Worm (Caenorhabditis elegans) whole organism, young adult: ENCODE results near the gene sre-7.

Source experiments
- F23B12.7 ChIP-seq: sonication (generic microtip); optimal IDR thresholded peaks from 2 replicates; lab custom pipeline; 2017; ENCODE audit warnings: missing genetic modification characterization, mild to moderate bottlenecking, missing compliant biosample characterization, antibody characterized with exemption, moderate library complexity; ENCODE audit not compliant: insufficient read depth
- F33H1.4 ChIP-seq: fragments of 200-800 bp; sonication (Bioruptor generic); IDR thresholded peaks from 2 replicates; pipeline ENCODE4 v1.3.6; 2022; ENCODE audit warnings: missing genetic modification reagents, missing genetic modification characterization, missing compliant biosample characterization
- F39B2.1 ChIP-seq: fragments of 200-800 bp; sonication (Bioruptor generic); IDR thresholded peaks from 2 replicates; pipeline ENCODE4 v1.3.6; 2022; ENCODE audit warnings: missing genetic modification reagents, missing genetic modification characterization, missing compliant biosample characterization
- F52B5.7 ChIP-seq: sonication (generic microtip); optimal IDR thresholded peaks from 2 replicates; lab custom pipeline; 2016; ENCODE audit warnings: mild to moderate bottlenecking, missing genetic modification characterization, missing compliant biosample characterization
- Y53G8AR.9 ChIP-seq: fragments of 200-800 bp; sonication (Bioruptor generic); conservative IDR thresholded peaks from 2 replicates; pipeline ENCODE4 v1.3.6; 2022; ENCODE audit warnings: missing genetic modification reagents, missing genetic modification characterization, missing compliant biosample characterization
- akir-1 ChIP-seq: fragments of 200-800 bp; sonication (Bioruptor generic); optimal IDR thresholded peaks from 2 replicates; lab custom pipeline; 2018; ENCODE audit warnings: mild to moderate bottlenecking, missing genetic modification characterization, moderate library complexity, missing compliant biosample characterization
- aptf-2 ChIP-seq: fragments of 200-800 bp; sonication (Bioruptor generic); conservative IDR thresholded peaks from 2 replicates; pipeline ENCODE4 v1.3.6; 2022; ENCODE audit warnings: missing genetic modification reagents, missing genetic modification characterization, missing compliant biosample characterization
- aptf-3 ChIP-seq: fragments of 200-800 bp; sonication (Bioruptor generic); IDR thresholded peaks from 2 replicates; pipeline ENCODE4 v1.3.6; 2022; ENCODE audit warnings: missing genetic modification characterization, missing compliant biosample characterization
- dox-1 ChIP-seq: fragments of 200-800 bp; sonication (Bioruptor generic); IDR thresholded peaks from 2 replicates; pipeline ENCODE4 v1.3.6; 2022; ENCODE audit warnings: missing genetic modification reagents, missing genetic modification characterization, missing compliant biosample characterization
- dpl-1 ChIP-seq: fragments of 150-350 bp; optimal IDR thresholded peaks from 2 replicates; lab custom pipeline; 2014; ENCODE audit warnings: missing biosample characterization, missing genetic modification reagents, missing genetic modification characterization
- efl-1 ChIP-seq: fragments of 150-350 bp; optimal IDR thresholded peaks from 2 replicates; lab custom pipeline; 2014; ENCODE audit warnings: missing biosample characterization, missing genetic modification reagents, missing genetic modification characterization
- egl-18 ChIP-seq: fragments of 200-800 bp; sonication (Bioruptor generic); IDR thresholded peaks from 2 replicates; pipeline ENCODE4 v1.3.6; 2022; ENCODE audit warnings: missing genetic modification reagents, missing genetic modification characterization, missing compliant biosample characterization
- egl-44 ChIP-seq: fragments of 200-800 bp; sonication (Bioruptor generic); IDR thresholded peaks from 2 replicates; pipeline ENCODE4 v1.3.6; 2022; ENCODE audit warnings: missing genetic modification reagents, missing genetic modification characterization, missing compliant biosample characterization
- hmg-1.2 ChIP-seq: fragments of 200-800 bp; sonication (Bioruptor generic); IDR thresholded peaks from 2 replicates; pipeline ENCODE4 v1.3.6; 2022; ENCODE audit warnings: missing genetic modification reagents, missing genetic modification characterization, missing compliant biosample characterization
- lin-40 ChIP-seq: sonication (generic microtip); optimal IDR thresholded peaks from 2 replicates; lab custom pipeline; 2016; ENCODE audit warnings: missing genetic modification characterization, mild to moderate bottlenecking, missing compliant biosample characterization, missing genotype, missing genetic modification reagents
- madf-6 ChIP-seq: fragments of 200-800 bp; sonication (Bioruptor generic); IDR thresholded peaks from 2 replicates; pipeline ENCODE4 v1.3.6; 2022; ENCODE audit warnings: missing genetic modification reagents, missing genetic modification characterization, missing compliant biosample characterization
- madf-8 ChIP-seq: fragments of 200-800 bp; sonication (Bioruptor generic); conservative IDR thresholded peaks from 2 replicates; pipeline ENCODE4 v1.3.6; 2022; ENCODE audit warnings: missing genetic modification reagents, missing genetic modification characterization, missing compliant biosample characterization
- mcd-1 ChIP-seq: fragments of 200-800 bp; sonication (Bioruptor generic); IDR thresholded peaks from 2 replicates; pipeline ENCODE4 v1.3.6; 2022; ENCODE audit warnings: missing genetic modification reagents, missing genetic modification characterization, missing compliant biosample characterization
- mel-28 ChIP-seq: sonication (generic microtip); optimal IDR thresholded peaks from 2 replicates; lab custom pipeline; 2016; ENCODE audit warnings: borderline replicate concordance, mild to moderate bottlenecking, missing genetic modification characterization, missing compliant biosample characterization
- nhr-80 ChIP-seq: sonication (generic microtip); optimal IDR thresholded peaks from 2 replicates; lab custom pipeline; 2016; ENCODE audit warnings: missing genetic modification characterization, missing compliant biosample characterization
- snpc-1.1 ChIP-seq: sonication (generic microtip); optimal IDR thresholded peaks from 2 replicates; lab custom pipeline; 2017; ENCODE audit warnings: missing genetic modification characterization, mild to moderate bottlenecking, missing compliant biosample characterization, antibody characterized with exemption, moderate library complexity, missing genotype, missing genetic modification reagents; ENCODE audit not compliant: insufficient read depth
- xnd-1 ChIP-seq: sonication (generic microtip); optimal IDR thresholded peaks from 2 replicates; lab custom pipeline; 2016; ENCODE audit warnings: missing genotype, missing genetic modification reagents, missing genetic modification characterization, missing compliant biosample characterization

The sre-7 gene

ce11 chrV:14290636-14291035 is 46.6 kb downstream of the sre-7 start, which contains the start of gene F14D7.18 (continued):
- no peak for TF ChIP-seq lin-40 (tag; lab: Kevin White, UChicago)
- TF ChIP-seq mel-28 (tag; lab: Kevin White, UChicago): no peak
- no peak for TF ChIP-seq akir-1 (GFP tag; lab: Kevin White, UChicago)
- no peak for TF ChIP-seq mcd-1 (GFP tag; lab: Robert Waterston, UW)
- no peak for TF ChIP-seq F23B12.7 (tag; lab: Kevin White, UChicago)
- TF ChIP-seq egl-44 (GFP tag; lab: Robert Waterston, UW): no peak

- TF ChIP-seq aptf-3 (GFP tag; lab: Robert Waterston, UW) (peak; percentile 98), madf-6 (GFP tag; lab: Robert Waterston, UW) (peak; percentile 80), F39B2.1 (no peak), efl-1 (peak; percentile 71), madf-8 (GFP tag; lab: Robert Waterston, UW) (peak; percentile 62), Y53G8AR.9 (no peak), dox-1 (GFP tag; lab: Robert Waterston, UW) (no peak), hmg-1.2 (peak; percentile 42; the same call in 1 of the 2 replicates), F33H1.4 (0 out of 2 replicates have a peak, but pooled peaks have one; percentile 15), xnd-1 (peak; percentile 50), aptf-2 (GFP tag; lab: Robert Waterston, UW) (peak; percentile 99), dpl-1 (GFP tag; lab: Kevin White, UChicago) (peak; percentile 1)
These were observed 49.7 kb downstream of the sre-7 start, which contains the start of gene F14D7.2 for ce11 chrV:14293667-14294194. Gene F14D7.2 (minus strand): TSS chrV:14293717.

- no peak for TF ChIP-seq aptf-2 (GFP tag; lab: Robert Waterston, UW)
- TF ChIP-seq F52B5.7: no peak
- no peak for TF ChIP-seq Y53G8AR.9
- TF ChIP-seq nhr-80 (tag; lab: Kevin White, UChicago): no peak
- TF ChIP-seq F23B12.7 (tag; lab: Kevin White, UChicago): no peak
- no peak for TF ChIP-seq snpc-1.1 (tag; lab: Kevin White, UChicago)
- no peak for TF ChIP-seq egl-18 (GFP tag; lab: Robert Waterston, UW)
These were observed 50.4 kb downstream of the sre-7 start, which contains the start of gene F14D7.9 for ce11 chrV:14294396-14294795. Gene F14D7.9 (plus strand): TSS chrV:14294696.
